Worm (Caenorhabditis elegans) whole organism, midembryonic: ENCODE measurements around the gene F14D7.9.

Experiments used
- flt-1 ChIP-seq: fragments of 200-800 bp; sonication (Bioruptor generic); IDR thresholded peaks from 2 replicates; pipeline ENCODE4 v1.3.6; 2022; ENCODE audit warnings: missing genetic modification characterization, missing compliant biosample characterization
- ref-1 ChIP-seq: fragments of 200-800 bp; sonication (Bioruptor generic); conservative IDR thresholded peaks from 2 replicates; pipeline ENCODE4 v1.3.6; 2022; ENCODE audit warnings: missing genetic modification reagents, missing genetic modification characterization, missing compliant biosample characterization

- no peak for TF ChIP-seq ref-1 (GFP tag; lab: Robert Waterston, UW)
- no peak for TF ChIP-seq flt-1
Measured at ce11 chrV:14334901-14335300, 40.4 kb downstream of the F14D7.9 start, which contains the start of gene srm-5.
